Fruit fly (Drosophila melanogaster) whole organism, embryonic: ENCODE data around the gene SerRS.

Experiments used
- Adf1 ChIP-seq: fragments of 200-800 bp; sonication (Bioruptor generic); IDR thresholded peaks from 2 replicates; pipeline ENCODE4 v1.3.6; 2022; ENCODE audit warnings: missing biosample characterization, missing genetic modification characterization
- B-H2 ChIP-seq: fragments of 200-800 bp; sonication (Bioruptor generic); optimal IDR thresholded peaks from 2 replicates; lab custom pipeline; 2018; ENCODE audit warnings: missing biosample characterization, mild to moderate bottlenecking, missing genetic modification characterization
- CG10147 ChIP-seq: fragments of 200-800 bp; sonication (Bioruptor generic); optimal IDR thresholded peaks from 2 replicates; lab custom pipeline; 2019; ENCODE audit warnings: missing biosample characterization, mild to moderate bottlenecking, missing genetic modification characterization, moderate library complexity
- CG10267 ChIP-seq: fragments of 200-800 bp; sonication (Bioruptor generic); optimal IDR thresholded peaks from 2 replicates; lab custom pipeline; 2018; ENCODE audit warnings: missing biosample characterization, mild to moderate bottlenecking, missing genetic modification characterization, moderate library complexity
- CG11723 ChIP-seq: fragments of 200-800 bp; sonication (Bioruptor generic); optimal IDR thresholded peaks from 2 replicates; lab custom pipeline; 2017; ENCODE audit warnings: missing biosample characterization, mild to moderate bottlenecking, missing genetic modification characterization
- CG12071 ChIP-seq: fragments of 200-800 bp; sonication (Bioruptor generic); optimal IDR thresholded peaks from 3 replicates; lab custom pipeline; 2018; ENCODE audit warnings: missing biosample characterization, mild to moderate bottlenecking, missing genetic modification characterization
- CG12236 ChIP-seq: fragments of 200-800 bp; sonication (Bioruptor generic); optimal IDR thresholded peaks from 2 replicates; lab custom pipeline; 2016; ENCODE audit warnings: missing biosample characterization, missing genetic modification characterization
- CG14710 ChIP-seq: fragments of 200-800 bp; sonication (Bioruptor generic); optimal IDR thresholded peaks from 3 replicates; lab custom pipeline; 2019; ENCODE audit warnings: missing biosample characterization, mild to moderate bottlenecking, missing genetic modification characterization, moderate library complexity
- CG14860 ChIP-seq: fragments of 200-800 bp; sonication (Bioruptor generic); IDR thresholded peaks from 3 replicates; pipeline ENCODE4 v1.3.6; 2022; ENCODE audit warnings: missing biosample characterization, missing genetic modification characterization; ENCODE audit not compliant: partially characterized antibody
- CG15479 ChIP-seq: fragments of 200-800 bp; sonication (Bioruptor generic); optimal IDR thresholded peaks from 3 replicates; lab custom pipeline; 2019; ENCODE audit warnings: missing biosample characterization, mild to moderate bottlenecking, missing genetic modification characterization, moderate library complexity
- CG15601 ChIP-seq: fragments of 200-800 bp; sonication (Bioruptor generic); optimal IDR thresholded peaks from 3 replicates; lab custom pipeline; 2019; ENCODE audit warnings: missing biosample characterization, mild to moderate bottlenecking, missing genetic modification characterization, moderate library complexity
- CG2120 ChIP-seq: fragments of 200-800 bp; sonication (Bioruptor generic); optimal IDR thresholded peaks from 3 replicates; lab custom pipeline; 2016; ENCODE audit warnings: missing biosample characterization, missing genetic modification characterization
- CG2129 ChIP-seq: fragments of 200-800 bp; sonication (Bioruptor generic); IDR thresholded peaks from 2 replicates; pipeline ENCODE4 v1.3.6; 2022; ENCODE audit warnings: missing biosample characterization, missing genetic modification characterization; ENCODE audit not compliant: partially characterized antibody
- CG31388 ChIP-seq: fragments of 200-800 bp; sonication (Bioruptor generic); optimal IDR thresholded peaks from 2 replicates; lab custom pipeline; 2016; ENCODE audit warnings: missing biosample characterization, missing genetic modification characterization
- CG5245 ChIP-seq: fragments of 200-800 bp; sonication (Bioruptor generic); optimal IDR thresholded peaks from 3 replicates; lab custom pipeline; 2016; ENCODE audit warnings: missing biosample characterization, missing genetic modification characterization
- CG7963 ChIP-seq: fragments of 200-800 bp; sonication (Bioruptor generic); IDR thresholded peaks from 3 replicates; pipeline ENCODE4 v1.3.6; 2022; ENCODE audit warnings: missing biosample characterization, missing genetic modification characterization; ENCODE audit not compliant: partially characterized antibody
- CG7987 ChIP-seq: fragments of 200-800 bp; sonication (Bioruptor generic); optimal IDR thresholded peaks from 2 replicates; lab custom pipeline; 2018; ENCODE audit warnings: missing biosample characterization, mild to moderate bottlenecking, missing genetic modification characterization, moderate library complexity
- CG8281 ChIP-seq: fragments of 200-800 bp; sonication (Bioruptor generic); optimal IDR thresholded peaks from 2 replicates; lab custom pipeline; 2018; ENCODE audit warnings: missing biosample characterization, mild to moderate bottlenecking, missing genetic modification characterization, moderate library complexity
- CG9727 ChIP-seq: fragments of 200-800 bp; sonication (Bioruptor generic); optimal IDR thresholded peaks from 3 replicates; lab custom pipeline; 2017; ENCODE audit warnings: missing biosample characterization, mild to moderate bottlenecking, missing genetic modification characterization
- CkIIα-i1 ChIP-seq: fragments of 200-800 bp; sonication (Bioruptor generic); IDR thresholded peaks from 2 replicates; pipeline ENCODE4 v1.3.6; 2022; ENCODE audit warnings: missing biosample characterization, missing genetic modification characterization
- E2f2 ChIP-seq: fragments of 200-800 bp; sonication (Bioruptor generic); IDR thresholded peaks from 2 replicates; pipeline ENCODE4 v1.3.6; 2022; ENCODE audit warnings: missing biosample characterization, missing genetic modification characterization
- Fer1 ChIP-seq: fragments of 200-800 bp; sonication (Bioruptor generic); optimal IDR thresholded peaks from 2 replicates; lab custom pipeline; 2017; ENCODE audit warnings: missing biosample characterization, mild to moderate bottlenecking, missing genetic modification characterization
- GATAe ChIP-seq: fragments of 200-800 bp; sonication (Bioruptor generic); conservative IDR thresholded peaks from 2 replicates; pipeline ENCODE4 v1.3.6; 2022; ENCODE audit warnings: missing biosample characterization, missing genetic modification characterization
- HLH3B ChIP-seq: fragments of 200-800 bp; sonication (Bioruptor generic); IDR thresholded peaks from 2 replicates; pipeline ENCODE4 v1.3.6; 2022; ENCODE audit warnings: missing biosample characterization, missing genetic modification characterization
- HmgD ChIP-seq: fragments of 200-800 bp; sonication (Bioruptor generic); optimal IDR thresholded peaks from 3 replicates; lab custom pipeline; 2016; ENCODE audit warnings: missing biosample characterization, missing genetic modification characterization
- Hr39 ChIP-seq: fragments of >200 bp; optimal IDR thresholded peaks from 2 replicates; lab custom pipeline; 2017
- MESR4 ChIP-seq: fragments of 200-800 bp; sonication (Bioruptor generic); optimal IDR thresholded peaks from 2 replicates; lab custom pipeline; 2018; ENCODE audit warnings: missing biosample characterization, mild to moderate bottlenecking, missing genetic modification characterization, moderate library complexity
- Med ChIP-seq: fragments of 200-800 bp; sonication (Bioruptor generic); peaks from one replicate; lab custom pipeline; 2016; ENCODE audit warnings: missing biosample characterization, missing genetic modification characterization, mild to moderate bottlenecking, inconsistent platforms, moderate library complexity
- NC2β ChIP-seq: fragments of 200-800 bp; sonication (Bioruptor generic); optimal IDR thresholded peaks from 2 replicates; lab custom pipeline; 2016; ENCODE audit warnings: missing biosample characterization, missing genetic modification characterization
- Nf-YA ChIP-seq: fragments of 200-800 bp; sonication (Bioruptor generic); IDR thresholded peaks from 2 replicates; pipeline ENCODE4 v1.3.6; 2022; ENCODE audit warnings: missing biosample characterization, missing genetic modification characterization
- Oli ChIP-seq: fragments of 200-800 bp; sonication (Bioruptor generic); optimal IDR thresholded peaks from 2 replicates; lab custom pipeline; 2018; ENCODE audit warnings: missing biosample characterization, mild to moderate bottlenecking, missing genetic modification characterization, moderate library complexity
- Rfx ChIP-seq: fragments of 200-800 bp; sonication (Bioruptor generic); IDR thresholded peaks from 2 replicates; pipeline ENCODE4 v1.3.6; 2022; ENCODE audit warnings: missing biosample characterization, missing genetic modification characterization
- Vsx1 ChIP-seq: fragments of 200-800 bp; sonication (Bioruptor generic); optimal IDR thresholded peaks from 2 replicates; lab custom pipeline; 2017; ENCODE audit warnings: missing biosample characterization, mild to moderate bottlenecking, missing genetic modification characterization, missing genetic modification reagents
- abd-A ChIP-seq: fragments of 200-800 bp; sonication (Bioruptor generic); optimal IDR thresholded peaks from 3 replicates; lab custom pipeline; 2019; ENCODE audit warnings: missing biosample characterization, mild to moderate bottlenecking, missing genetic modification characterization, moderate library complexity
- ara ChIP-seq: fragments of 200-800 bp; sonication (Bioruptor generic); IDR thresholded peaks from 2 replicates; pipeline ENCODE4 v1.3.6; 2022; ENCODE audit warnings: missing biosample characterization, missing genetic modification characterization
- az2 ChIP-seq: fragments of 200-800 bp; sonication (Bioruptor generic); optimal IDR thresholded peaks from 3 replicates; lab custom pipeline; 2016; ENCODE audit warnings: missing biosample characterization, missing genetic modification characterization
- dati ChIP-seq: fragments of 200-800 bp; sonication (Bioruptor generic); IDR thresholded peaks from 2 replicates; pipeline ENCODE4 v1.3.6; 2022; ENCODE audit warnings: missing biosample characterization, missing genetic modification characterization
- eve ChIP-seq, 2 experiments: fragments of >200 bp; optimal IDR thresholded peaks; 2 replicates each; lab custom pipeline; 2017; ENCODE audit warnings: missing biosample characterization in 2 of 2, missing genetic modification characterization in 2 of 2
- h ChIP-seq: fragments of >200 bp; optimal IDR thresholded peaks from 2 replicates; lab custom pipeline; 2017
- hbn ChIP-seq: fragments of 200-800 bp; sonication (Bioruptor generic); IDR thresholded peaks from 2 replicates; pipeline ENCODE4 v1.3.6; 2022; ENCODE audit warnings: missing biosample characterization, missing genetic modification characterization; ENCODE audit not compliant: partially characterized antibody
- ind ChIP-seq: fragments of 200-800 bp; sonication (Bioruptor generic); optimal IDR thresholded peaks from 3 replicates; lab custom pipeline; 2016; ENCODE audit warnings: missing biosample characterization, missing genetic modification characterization
- nerfin-2 ChIP-seq: fragments of 200-800 bp; sonication (Bioruptor generic); IDR thresholded peaks from 2 replicates; pipeline ENCODE4 v1.3.6; 2022; ENCODE audit warnings: missing biosample characterization, missing genetic modification characterization; ENCODE audit not compliant: partially characterized antibody
- nmo ChIP-seq: fragments of 200-800 bp; sonication (Bioruptor generic); optimal IDR thresholded peaks from 2 replicates; lab custom pipeline; 2018; ENCODE audit warnings: missing biosample characterization, mild to moderate bottlenecking, missing genetic modification characterization, moderate library complexity
- pzg ChIP-seq: fragments of 200-800 bp; sonication (Bioruptor generic); optimal IDR thresholded peaks from 3 replicates; lab custom pipeline; 2018; ENCODE audit warnings: missing biosample characterization, mild to moderate bottlenecking, missing genetic modification characterization, moderate library complexity
- rib ChIP-seq: fragments of 200-800 bp; sonication (Bioruptor generic); IDR thresholded peaks from 2 replicates; pipeline ENCODE4 v1.3.6; 2022; ENCODE audit warnings: missing biosample characterization, missing genetic modification characterization
- row ChIP-seq: fragments of 200-800 bp; sonication (Bioruptor generic); IDR thresholded peaks from 3 replicates; pipeline ENCODE4 v1.3.6; 2022; ENCODE audit warnings: missing biosample characterization, missing genetic modification characterization
- shn ChIP-seq: fragments of 200-800 bp; sonication (Bioruptor generic); optimal IDR thresholded peaks from 3 replicates; lab custom pipeline; 2016; ENCODE audit warnings: missing biosample characterization, missing genetic modification characterization
- sim ChIP-seq: fragments of 200-800 bp; sonication (Bioruptor generic); IDR thresholded peaks from 2 replicates; pipeline ENCODE4 v1.3.6; 2022; ENCODE audit warnings: missing biosample characterization, missing genetic modification characterization
- sug ChIP-seq: fragments of 200-800 bp; optimal IDR thresholded peaks from 2 replicates; lab custom pipeline; 2019; ENCODE audit warnings: missing biosample characterization, mild to moderate bottlenecking, missing genetic modification characterization, moderate library complexity
- tin ChIP-seq: fragments of 200-800 bp; sonication (Bioruptor generic); optimal IDR thresholded peaks from 3 replicates; lab custom pipeline; 2016; ENCODE audit warnings: missing biosample characterization, missing genetic modification characterization
- z ChIP-seq: fragments of 200-800 bp; sonication (Bioruptor generic); IDR thresholded peaks from 3 replicates; pipeline ENCODE4 v1.3.6; 2022; ENCODE audit warnings: missing biosample characterization, missing genetic modification characterization
- zen ChIP-seq: fragments of 200-800 bp; sonication (Bioruptor generic); optimal IDR thresholded peaks from 3 replicates; lab custom pipeline; 2018; ENCODE audit warnings: missing biosample characterization, mild to moderate bottlenecking, missing genetic modification characterization, moderate library complexity

Gene SerRS

dm6 chr2L:3029012-3029411 is 8.2 kb downstream of the SerRS start, which contains the start of the genes Sf3b2 and CG17219 (continued):
- TF ChIP-seq ind (no peak), rib (GFP tag; lab: Robert Waterston, UW) (no peak), CG2129 (GFP tag; lab: Robert Waterston, UW) (peak; percentile 29; the same call in 1 of the 2 replicates), CG15479 (no peak), nmo (GFP tag; lab: Kevin White, UChicago) (peak; percentile 40), Rfx (peak; percentile 39; the same call in 1 of the 2 replicates), Oli (tag; lab: Kevin White, UChicago) (no peak), Med (GFP tag; lab: Kevin White, UChicago) (peak; percentile 90), sim (GFP tag; lab: Robert Waterston, UW) (no peak), CG9727 (GFP tag; lab: Kevin White, UChicago) (no peak), CG7963 (GFP tag; lab: Robert Waterston, UW) (peak; percentile 49; the same call in 1 of the 3 replicates), Fer1 (GFP tag; lab: Kevin White, UChicago) (no peak), CG31388 (GFP tag; lab: Kevin White, UChicago) (no peak), CG11723 (GFP tag; lab: Kevin White, UChicago) (no peak), CG2120 (peak; percentile 49), CG14710 (peak; percentile 45), az2 (GFP tag; lab: Kevin White, UChicago) (no peak), dati (GFP tag; lab: Robert Waterston, UW) (no peak), row (GFP tag; lab: Robert Waterston, UW) (peak; percentile 29; the same call in 1 of the 3 replicates), nerfin-2 (GFP tag; lab: Robert Waterston, UW) (0 out of 2 replicates have a peak, but pooled peaks have one; percentile 39), B-H2 (no peak), h (lab: Kevin White, UChicago) (no peak), pzg (GFP tag; lab: Kevin White, UChicago) (peak; percentile 89), hbn (GFP tag; lab: Robert Waterston, UW) (peak; percentile 58), abd-A (tag; lab: Kevin White, UChicago) (no peak), CG10267 (tag; lab: Kevin White, UChicago) (peak; percentile 33), Hr39 (no peak), GATAe (GFP tag; lab: Robert Waterston, UW) (no peak), HmgD (GFP tag; lab: Kevin White, UChicago) (no peak), shn (GFP tag; lab: Kevin White, UChicago) (no peak), NC2β (GFP tag; lab: Kevin White, UChicago) (peak; percentile 51), CG15601 (tag; lab: Kevin White, UChicago) (no peak), eve (GFP tag; optimal IDR thresholded peaks at IDR 0.05; lab: Kevin White, UChicago) (no peak), CG14860 (0 out of 3 replicates have a peak, but pooled peaks have one; percentile 50), CG7987 (GFP tag; lab: Kevin White, UChicago) (no peak), MESR4 (GFP tag; lab: Kevin White, UChicago) (peak; percentile 77), Adf1 (GFP tag; lab: Robert Waterston, UW) (no peak), CG10147 (GFP tag; lab: Kevin White, UChicago) (no peak), HLH3B (GFP tag; lab: Robert Waterston, UW) (no peak), Vsx1 (no peak), E2f2 (GFP tag; lab: Robert Waterston, UW) (peak; percentile 68), z (GFP tag; lab: Robert Waterston, UW) (no peak), CG8281 (tag; lab: Kevin White, UChicago) (no peak), tin (GFP tag; lab: Kevin White, UChicago) (peak; percentile 3), zen (tag; lab: Kevin White, UChicago) (no peak), Nf-YA (no peak), ara (GFP tag; lab: Robert Waterston, UW) (no peak), CG5245 (no peak), CG12236 (no peak), sug (tag; lab: Kevin White, UChicago) (no peak), CG12071 (no peak), CkIIα-i1 (no peak)
